Worm (Caenorhabditis elegans) whole organism, L4 larva: Measurements from ENCODE around the gene irld-24.
A peak's percentile ranks its signal among the peaks of the same experiment; 100 is the strongest.

ENCODE experiments used
- D1046.2 ChIP-seq: fragments of 200-800 bp; sonication (Bioruptor generic); IDR thresholded peaks from 2 replicates; pipeline ENCODE4 v1.3.6; 2022; ENCODE audit warnings: missing genetic modification characterization, missing compliant biosample characterization
- F10B5.3 ChIP-seq: sonication (generic microtip); optimal IDR thresholded peaks from 2 replicates; lab custom pipeline; 2016; ENCODE audit warnings: mild to moderate bottlenecking, missing genetic modification characterization, missing compliant biosample characterization
- F26F4.8 ChIP-seq: fragments of 200-800 bp; sonication (Bioruptor generic); conservative IDR thresholded peaks from 2 replicates; pipeline ENCODE4 v1.3.6; 2022; ENCODE audit warnings: missing genetic modification characterization, missing compliant biosample characterization
- F44E2.7 ChIP-seq: fragments of 200-800 bp; sonication (Bioruptor generic); IDR thresholded peaks from 2 replicates; pipeline ENCODE4 v2.1.2; 2022; ENCODE audit warnings: missing genetic modification characterization, missing compliant biosample characterization
- T20F7.1 ChIP-seq: fragments of 200-800 bp; sonication (Bioruptor generic); optimal IDR thresholded peaks from 2 replicates; lab custom pipeline; 2018; ENCODE audit warnings: mild to moderate bottlenecking, missing genetic modification characterization, missing compliant biosample characterization
- Y48G9A.11 ChIP-seq: fragments of 200-800 bp; sonication (Bioruptor generic); IDR thresholded peaks from 2 replicates; pipeline ENCODE4 v1.3.6; 2022; ENCODE audit warnings: missing genetic modification reagents, missing genetic modification characterization, missing compliant biosample characterization
- Y5F2A.4 ChIP-seq: fragments of 200-800 bp; sonication (Bioruptor generic); optimal IDR thresholded peaks from 2 replicates; lab custom pipeline; 2018; ENCODE audit warnings: mild to moderate bottlenecking, missing genetic modification characterization, missing compliant biosample characterization
- Y75B8A.6 ChIP-seq: fragments of 200-800 bp; sonication (Bioruptor generic); IDR thresholded peaks from 2 replicates; pipeline ENCODE4 v1.3.6; 2022; ENCODE audit warnings: missing genetic modification reagents, missing genetic modification characterization, missing compliant biosample characterization
- ZK546.5 ChIP-seq, 2 experiments: sonication (generic microtip); optimal IDR thresholded peaks; 2 replicates each; lab custom pipeline; 2017; ENCODE audit warnings: missing biosample characterization in 2 of 2, missing genetic modification characterization in 2 of 2
- ama-1 ChIP-seq: fragments of 150-350 bp; optimal IDR thresholded peaks from 2 replicates; lab custom pipeline; 2014; ENCODE audit warnings: inconsistent platforms, mixed read lengths
- ceh-20 ChIP-seq: fragments of 200-800 bp; sonication (Bioruptor generic); IDR thresholded peaks from 2 replicates; pipeline ENCODE4 v1.3.6; 2022; ENCODE audit warnings: missing genetic modification reagents, missing genetic modification characterization, missing compliant biosample characterization
- ceh-28 ChIP-seq: fragments of 150-350 bp; optimal IDR thresholded peaks from 2 replicates; lab custom pipeline; 2014; ENCODE audit warnings: missing biosample characterization, missing genetic modification reagents, missing genetic modification characterization
- ceh-32 ChIP-seq: sonication (generic microtip); optimal IDR thresholded peaks from 2 replicates; lab custom pipeline; 2016; ENCODE audit warnings: mild to moderate bottlenecking, missing genetic modification characterization, missing compliant biosample characterization; ENCODE audit not compliant: poor library complexity
- ceh-44 ChIP-seq: fragments of 200-800 bp; sonication (Bioruptor generic); IDR thresholded peaks from 2 replicates; pipeline ENCODE4 v1.3.6; 2022; ENCODE audit warnings: missing genetic modification reagents, missing genetic modification characterization, missing compliant biosample characterization
- ceh-62 ChIP-seq: sonication (generic microtip); optimal IDR thresholded peaks from 2 replicates; lab custom pipeline; 2017; ENCODE audit warnings: missing biosample characterization, missing genetic modification characterization
- ceh-82 ChIP-seq: sonication (generic microtip); optimal IDR thresholded peaks from 2 replicates; lab custom pipeline; 2017; ENCODE audit warnings: missing biosample characterization, missing genetic modification characterization
- ces-1 ChIP-seq: fragments of 150-350 bp; sonication (generic microtip); optimal IDR thresholded peaks from 4 replicates; lab custom pipeline; 2014; ENCODE audit warnings: missing biosample characterization, missing genetic modification reagents, missing genetic modification characterization
- daf-8 ChIP-seq: fragments of 200-800 bp; sonication (Bioruptor generic); IDR thresholded peaks from 2 replicates; pipeline ENCODE4 v1.3.6; 2022; ENCODE audit warnings: missing genetic modification characterization, missing compliant biosample characterization
- fkh-10 ChIP-seq: fragments of 150-350 bp; optimal IDR thresholded peaks from 2 replicates; lab custom pipeline; 2014; ENCODE audit warnings: missing biosample characterization, missing genetic modification reagents, missing genetic modification characterization
- gei-8 ChIP-seq: fragments of 200-800 bp; sonication (Bioruptor generic); optimal IDR thresholded peaks from 2 replicates; lab custom pipeline; 2018; ENCODE audit warnings: mild to moderate bottlenecking, missing genetic modification characterization, missing compliant biosample characterization
- jun-1 ChIP-seq: fragments of 150-350 bp; optimal IDR thresholded peaks from 2 replicates; lab custom pipeline; 2014; ENCODE audit warnings: missing biosample characterization, missing genetic modification reagents, missing genetic modification characterization
- lim-7 ChIP-seq: fragments of 200-800 bp; sonication (Bioruptor generic); IDR thresholded peaks from 2 replicates; pipeline ENCODE4 v1.3.6; 2022; ENCODE audit warnings: missing genetic modification characterization, missing compliant biosample characterization
- lin-13 ChIP-seq: fragments of 150-350 bp; optimal IDR thresholded peaks from 2 replicates; lab custom pipeline; 2014; ENCODE audit warnings: missing biosample characterization, missing genetic modification reagents, missing genetic modification characterization
- lin-29 ChIP-seq: fragments of 200-800 bp; sonication (Bioruptor generic); IDR thresholded peaks from 2 replicates; pipeline ENCODE4 v1.3.6; 2022; ENCODE audit warnings: missing genetic modification reagents, missing genetic modification characterization, missing compliant biosample characterization
- lin-39 ChIP-seq: fragments of 150-350 bp; optimal IDR thresholded peaks from 2 replicates; lab custom pipeline; 2014; ENCODE audit warnings: missing biosample characterization, missing genetic modification reagents, missing genetic modification characterization
- lir-3 ChIP-seq: sonication (generic microtip); optimal IDR thresholded peaks from 2 replicates; lab custom pipeline; 2016; ENCODE audit warnings: mild to moderate bottlenecking, missing genetic modification characterization, missing compliant biosample characterization
- lsy-2 ChIP-seq, 2 experiments: fragments of 150-350 bp in 1 of 2; sonication (generic microtip) in 1 of 2; optimal IDR thresholded peaks; 2 replicates each; lab custom pipeline; 2014 to 2017; ENCODE audit warnings: missing biosample characterization in 2 of 2, missing genetic modification characterization in 2 of 2
- mep-1 ChIP-seq: fragments of 150-350 bp; sonication (generic microtip); optimal IDR thresholded peaks from 3 replicates; lab custom pipeline; 2014; ENCODE audit warnings: missing biosample characterization, missing genetic modification characterization
- nhr-11 ChIP-seq: fragments of 150-350 bp; optimal IDR thresholded peaks from 2 replicates; lab custom pipeline; 2014; ENCODE audit warnings: missing biosample characterization, missing genetic modification characterization
- nhr-111 ChIP-seq: fragments of 200-800 bp; sonication (Bioruptor generic); optimal IDR thresholded peaks from 2 replicates; lab custom pipeline; 2018; ENCODE audit warnings: mild to moderate bottlenecking, missing genetic modification characterization, missing compliant biosample characterization
- nhr-28 ChIP-seq: fragments of 150-350 bp; optimal IDR thresholded peaks from 2 replicates; lab custom pipeline; 2014; ENCODE audit warnings: missing biosample characterization, missing genetic modification characterization
- nhr-41 ChIP-seq: fragments of 200-800 bp; sonication (Bioruptor generic); IDR thresholded peaks from 2 replicates; pipeline ENCODE4 v1.3.6; 2022; ENCODE audit warnings: missing genetic modification reagents, missing genetic modification characterization, missing compliant biosample characterization
- nhr-42 ChIP-seq: fragments of 200-800 bp; sonication (Bioruptor generic); IDR thresholded peaks from 2 replicates; pipeline ENCODE4 v1.3.6; 2022; ENCODE audit warnings: missing genetic modification characterization, missing compliant biosample characterization
- nhr-48 ChIP-seq: sonication (generic microtip); optimal IDR thresholded peaks from 2 replicates; lab custom pipeline; 2016; ENCODE audit warnings: mild to moderate bottlenecking, missing genetic modification characterization, missing compliant biosample characterization
- nhr-6 ChIP-seq: fragments of 150-350 bp; optimal IDR thresholded peaks from 2 replicates; lab custom pipeline; 2014; ENCODE audit warnings: missing biosample characterization, missing genetic modification characterization
- nhr-76 ChIP-seq: fragments of 150-350 bp; optimal IDR thresholded peaks from 2 replicates; lab custom pipeline; 2014; ENCODE audit warnings: missing biosample characterization, missing genetic modification characterization
- nhr-77 ChIP-seq: fragments of 150-350 bp; optimal IDR thresholded peaks from 2 replicates; lab custom pipeline; 2014; ENCODE audit warnings: missing biosample characterization, missing genetic modification characterization
- php-3 ChIP-seq: fragments of 200-800 bp; sonication (Bioruptor generic); IDR thresholded peaks from 2 replicates; pipeline ENCODE4 v1.3.6; 2022; ENCODE audit warnings: missing genetic modification reagents, missing genetic modification characterization, missing compliant biosample characterization
- pqm-1 ChIP-seq: sonication (generic microtip); optimal IDR thresholded peaks from 2 replicates; lab custom pipeline; 2017; ENCODE audit warnings: missing biosample characterization, missing genetic modification characterization
- rbr-2 ChIP-seq: sonication (generic microtip); optimal IDR thresholded peaks from 2 replicates; lab custom pipeline; 2016; ENCODE audit warnings: missing genotype, missing genetic modification characterization, missing compliant biosample characterization
- set-16 ChIP-seq: fragments of 200-800 bp; sonication (Bioruptor generic); IDR thresholded peaks from 2 replicates; pipeline ENCODE4 v1.3.6; 2022; ENCODE audit warnings: missing genetic modification reagents, missing genetic modification characterization, missing compliant biosample characterization
- skn-1 ChIP-seq: fragments of 150-350 bp; optimal IDR thresholded peaks from 2 replicates; lab custom pipeline; 2014; ENCODE audit warnings: missing biosample characterization, missing genetic modification characterization
- snpc-4 ChIP-seq: fragments of 150-350 bp; optimal IDR thresholded peaks from 2 replicates; lab custom pipeline; 2014; ENCODE audit warnings: missing biosample characterization, missing genetic modification characterization
- spr-1 ChIP-seq: sonication (generic microtip); optimal IDR thresholded peaks from 2 replicates; lab custom pipeline; 2016; ENCODE audit warnings: mild to moderate bottlenecking, missing genetic modification characterization, missing compliant biosample characterization
- tra-1 ChIP-seq: fragments of 200-800 bp; sonication (Bioruptor generic); IDR thresholded peaks from 2 replicates; pipeline ENCODE4 v1.3.6; 2022; ENCODE audit warnings: missing genetic modification reagents, missing genetic modification characterization, missing compliant biosample characterization
- unc-39 ChIP-seq: sonication (generic microtip); optimal IDR thresholded peaks from 2 replicates; lab custom pipeline; 2017; ENCODE audit warnings: missing biosample characterization, missing genetic modification characterization
- vab-7 ChIP-seq: fragments of 200-800 bp; sonication (Bioruptor generic); IDR thresholded peaks from 2 replicates; pipeline ENCODE4 v1.3.6; 2022; ENCODE audit warnings: missing genetic modification reagents, missing genetic modification characterization, missing compliant biosample characterization
- zag-1 ChIP-seq: fragments of 150-350 bp; optimal IDR thresholded peaks from 2 replicates; lab custom pipeline; 2014; ENCODE audit warnings: missing biosample characterization, missing genetic modification characterization
- zfp-2 ChIP-seq: sonication (generic microtip); optimal IDR thresholded peaks from 2 replicates; lab custom pipeline; 2016; ENCODE audit warnings: mild to moderate bottlenecking, missing genetic modification characterization, missing compliant biosample characterization
- zfp-3 ChIP-seq: fragments of 200-800 bp; sonication (Bioruptor generic); conservative IDR thresholded peaks from 2 replicates; pipeline ENCODE4 v1.3.6; 2022; ENCODE audit warnings: missing genetic modification reagents, missing genetic modification characterization, missing compliant biosample characterization
- zip-11 ChIP-seq: fragments of 200-800 bp; sonication (Bioruptor generic); IDR thresholded peaks from 2 replicates; pipeline ENCODE4 v1.3.6; 2022; ENCODE audit warnings: missing genetic modification characterization, missing compliant biosample characterization
- ztf-11 ChIP-seq: fragments of 150-350 bp; optimal IDR thresholded peaks from 2 replicates; lab custom pipeline; 2014; ENCODE audit warnings: missing biosample characterization, missing genetic modification characterization
- ztf-7 ChIP-seq: fragments of 150-350 bp; optimal IDR thresholded peaks from 2 replicates; lab custom pipeline; 2014; ENCODE audit warnings: missing biosample characterization, missing genetic modification characterization

The irld-24 gene

DNA sequence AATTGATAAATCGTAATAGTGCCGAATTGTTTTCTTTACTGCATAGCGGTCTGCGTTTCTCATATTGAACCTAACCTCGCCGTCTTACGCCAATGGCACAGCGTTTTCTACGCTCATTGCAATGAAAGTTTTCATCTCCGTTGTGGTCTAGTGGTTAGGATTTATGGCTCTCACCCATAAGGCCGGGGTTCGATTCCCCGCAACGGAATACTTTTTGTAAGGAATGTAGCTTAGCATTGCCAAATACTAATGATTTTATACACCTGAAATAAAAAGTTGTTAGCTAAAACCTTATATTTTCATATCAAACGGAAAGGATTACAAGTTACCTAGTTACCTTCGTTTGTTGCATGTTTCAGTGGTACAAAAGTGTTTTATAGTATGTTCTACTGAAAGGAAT, 29.4 kb downstream of the irld-24 start (continued):
- TF ChIP-seq nhr-48 (tag; lab: Kevin White, UChicago) (peak; percentile 65), ama-1 (lab: Kevin White, UChicago) (no peak), nhr-41 (GFP tag; lab: Robert Waterston, UW) (peak; percentile 84; the same call in 1 of the 2 replicates), nhr-11 (tag; lab: Kevin White, UChicago) (peak; percentile 79), D1046.2 (GFP tag; lab: Robert Waterston, UW) (peak; percentile 85), ces-1 (GFP tag; lab: Kevin White, UChicago) (peak; percentile 8), php-3 (GFP tag; lab: Robert Waterston, UW) (peak; percentile 81), mep-1 (peak; percentile 90), lin-13 (GFP tag; lab: Kevin White, UChicago) (peak; percentile 68), F44E2.7 (GFP tag; lab: Robert Waterston, UW) (peak; percentile 87; the same call in 1 of the 2 replicates), Y5F2A.4 (GFP tag; lab: Kevin White, UChicago) (peak; percentile 68), lin-29 (peak; percentile 72; the same call in 1 of the 2 replicates), zfp-3 (GFP tag; lab: Robert Waterston, UW) (peak; percentile 71), Y48G9A.11 (GFP tag; lab: Robert Waterston, UW) (0 out of 2 replicates have a peak, but pooled peaks have one; percentile 71), nhr-28 (tag; lab: Kevin White, UChicago) (peak; percentile 58), ztf-11 (tag; lab: Kevin White, UChicago) (no peak), F26F4.8 (GFP tag; lab: Robert Waterston, UW) (no peak), fkh-10 (GFP tag; lab: Kevin White, UChicago) (peak; percentile 53), lir-3 (tag; lab: Kevin White, UChicago) (peak; percentile 78), spr-1 (tag; lab: Kevin White, UChicago) (peak; percentile 80), ceh-32 (tag; lab: Kevin White, UChicago) (peak; percentile 18), nhr-42 (GFP tag; lab: Robert Waterston, UW) (peak; percentile 73), rbr-2 (tag; lab: Kevin White, UChicago) (peak; percentile 72), zip-11 (GFP tag; lab: Robert Waterston, UW) (peak; percentile 60; the same call in 1 of the 2 replicates), T20F7.1 (peak; percentile 58), zfp-2 (peak; percentile 70), lim-7 (no peak; the same call in none of the 2 replicates), ceh-20 (peak; percentile 84), daf-8 (GFP tag; lab: Robert Waterston, UW) (no peak), nhr-111 (GFP tag; lab: Kevin White, UChicago) (no peak), tra-1 (peak; percentile 69), set-16 (GFP tag; lab: Robert Waterston, UW) (no peak), lsy-2 (tag; optimal IDR thresholded peaks at IDR 0.05; lab: Kevin White, UChicago) (peak in 1 of 2 experiments; percentile 56), skn-1 (tag; lab: Kevin White, UChicago) (no peak), ceh-62 (no peak), nhr-77 (tag; lab: Kevin White, UChicago) (peak; percentile 79), zag-1 (tag; lab: Kevin White, UChicago) (no peak), nhr-6 (peak; percentile 27), ceh-28 (no peak), ceh-44 (GFP tag; lab: Robert Waterston, UW) (no peak), nhr-76 (tag; lab: Kevin White, UChicago) (no peak), gei-8 (GFP tag; lab: Kevin White, UChicago) (peak; percentile 86), jun-1 (tag; lab: Kevin White, UChicago) (peak; percentile 69), ceh-82 (tag; lab: Kevin White, UChicago) (no peak), snpc-4 (tag; lab: Kevin White, UChicago) (no peak), ZK546.5 (tag; optimal IDR thresholded peaks at IDR 0.05; lab: Kevin White, UChicago) (no peak), F10B5.3 (tag; lab: Kevin White, UChicago) (peak; percentile 46), lin-39 (no peak), unc-39 (tag; lab: Kevin White, UChicago) (no peak), Y75B8A.6 (GFP tag; lab: Robert Waterston, UW) (0 out of 2 replicates have a peak, but pooled peaks have one; percentile 52), vab-7 (GFP tag; lab: Robert Waterston, UW) (peak; percentile 92), ztf-7 (tag; lab: Kevin White, UChicago) (peak; percentile 82), pqm-1 (tag; lab: Kevin White, UChicago) (no peak)
